Worm (Caenorhabditis elegans) whole organism, L3 larva: ENCODE results near the gene gsr-1.

ENCODE experiments used
- R02D3.7 ChIP-seq: fragments of 150-350 bp; optimal IDR thresholded peaks from 2 replicates; lab custom pipeline; 2014; ENCODE audit warnings: missing biosample characterization, missing genetic modification characterization
- aly-2 ChIP-seq: fragments of 150-350 bp; optimal IDR thresholded peaks from 2 replicates; lab custom pipeline; 2014; ENCODE audit warnings: missing biosample characterization, missing genetic modification characterization
- ama-1 ChIP-seq: fragments of 150-350 bp; optimal IDR thresholded peaks from 2 replicates; lab custom pipeline; 2018
- elt-1 ChIP-seq: fragments of 150-350 bp; optimal IDR thresholded peaks from 2 replicates; lab custom pipeline; 2014; ENCODE audit warnings: missing biosample characterization, missing genetic modification characterization
- elt-2 ChIP-seq: sonication (generic microtip); optimal IDR thresholded peaks from 2 replicates; lab custom pipeline; 2016; ENCODE audit warnings: missing genetic modification reagents, mild to moderate bottlenecking, missing genetic modification characterization, missing compliant biosample characterization
- fkh-2 ChIP-seq: fragments of 150-350 bp; optimal IDR thresholded peaks from 2 replicates; lab custom pipeline; 2014; ENCODE audit warnings: missing biosample characterization, missing genetic modification reagents, missing genetic modification characterization
- jun-1 ChIP-seq: fragments of 150-350 bp; optimal IDR thresholded peaks from 2 replicates; lab custom pipeline; 2014; ENCODE audit warnings: missing biosample characterization, missing genetic modification reagents, missing genetic modification characterization
- lin-15B ChIP-seq: fragments of 150-350 bp; optimal IDR thresholded peaks from 2 replicates; lab custom pipeline; 2014; ENCODE audit warnings: missing biosample characterization, missing genetic modification characterization
- mml-1 ChIP-seq: fragments of 150-350 bp; sonication (generic microtip); optimal IDR thresholded peaks from 3 replicates; lab custom pipeline; 2014; ENCODE audit warnings: missing biosample characterization, missing genetic modification characterization
- nfya-1 ChIP-seq: sonication (generic microtip); optimal IDR thresholded peaks from 2 replicates; lab custom pipeline; 2017; ENCODE audit warnings: missing genetic modification characterization, mild to moderate bottlenecking, missing compliant biosample characterization, antibody characterized with exemption, moderate library complexity; ENCODE audit not compliant: insufficient read depth
- nhr-11 ChIP-seq: fragments of 150-350 bp; optimal IDR thresholded peaks from 2 replicates; lab custom pipeline; 2014; ENCODE audit warnings: missing biosample characterization, missing genetic modification characterization
- unc-39 ChIP-seq: sonication (generic microtip); optimal IDR thresholded peaks from 4 replicates; lab custom pipeline; 2017; ENCODE audit warnings: missing biosample characterization, missing genetic modification characterization
- ztf-11 ChIP-seq: fragments of 150-350 bp; optimal IDR thresholded peaks from 2 replicates; lab custom pipeline; 2014; ENCODE audit warnings: missing biosample characterization, missing genetic modification characterization

- TF ChIP-seq lin-15B (no peak), nfya-1 (tag; lab: Kevin White, UChicago) (peak; percentile 32), R02D3.7 (tag; lab: Kevin White, UChicago) (no peak), elt-2 (tag; lab: Kevin White, UChicago) (no peak), jun-1 (tag; lab: Kevin White, UChicago) (no peak), aly-2 (no peak), ama-1 (lab: Kevin White, UChicago) (no peak), elt-1 (tag; lab: Kevin White, UChicago) (no peak), mml-1 (tag; lab: Kevin White, UChicago) (no peak), nhr-11 (tag; lab: Kevin White, UChicago) (no peak), unc-39 (tag; lab: Kevin White, UChicago) (no peak), ztf-11 (tag; lab: Kevin White, UChicago) (no peak), fkh-2 (no peak)
These were observed 30.7 kb downstream of the gsr-1 start for ce11 chrIII:3681351-3681938.
